Worm (Caenorhabditis elegans): Measurements from ENCODE around the gene unc-36.

- TF ChIP-seq sptf-1 (tag; optimal IDR thresholded peaks at IDR 0.05) = no peak
- TF ChIP-seq snpc-4 (tag; optimal IDR thresholded peaks at IDR 0.05) = no peak
- TF ChIP-seq elt-1 (tag; optimal IDR thresholded peaks at IDR 0.05; ENCODE audit: borderline replicate concordance, insufficient read depth) = no peak
- no peak for TF ChIP-seq unc-62 (GFP tag; optimal IDR thresholded peaks at IDR 0.05)
- TF ChIP-seq cnd-1 (tag; optimal IDR thresholded peaks at IDR 0.05) = no peak
Observed at ce11 chrIII:8181581-8181980, 19.4 kb downstream of the unc-36 start, which contains the start of gene spc-2.
